Worm (Caenorhabditis elegans): ENCODE data around the gene B0361.14.

The B0361.14 gene

ce11 chrIII:7300169-7300568 is 838 bp upstream of the B0361.14 start (continued):
- TF ChIP-seq ceh-63 (GFP tag; optimal IDR thresholded peaks at IDR 0.05) (no peak), lin-13 (GFP tag; optimal IDR thresholded peaks at IDR 0.05) (peak; percentile 31), sptf-1 (tag; optimal IDR thresholded peaks at IDR 0.05) (no peak), fkh-8 (tag; optimal IDR thresholded peaks at IDR 0.05) (no peak), lin-39 (tag; optimal IDR thresholded peaks at IDR 0.05) (no peak), mdl-1 (tag; optimal IDR thresholded peaks at IDR 0.05) (peak in 1 of 2 experiments; percentile 53), hpl-2 (GFP tag; optimal IDR thresholded peaks at IDR 0.05) (no peak), hlh-4 (tag; optimal IDR thresholded peaks at IDR 0.05) (no peak), skn-1 (tag; optimal IDR thresholded peaks at IDR 0.05) (no peak), jun-1 (tag; optimal IDR thresholded peaks at IDR 0.05) (no peak), snpc-4 (tag; optimal IDR thresholded peaks at IDR 0.05) (no peak), unc-30 (tag; optimal IDR thresholded peaks at IDR 0.05) (no peak), pqm-1 (tag; optimal IDR thresholded peaks at IDR 0.05) (no peak), C16A3.4 (tag; optimal IDR thresholded peaks at IDR 0.05) (peak; percentile 69), nhr-47 (tag; optimal IDR thresholded peaks at IDR 0.05) (peak; percentile 54), lsy-2 (tag; optimal IDR thresholded peaks at IDR 0.05) (peak; percentile 50 to 72), zag-1 (tag; optimal IDR thresholded peaks at IDR 0.05) (no peak), egl-27 (tag; optimal IDR thresholded peaks at IDR 0.05) (no peak), nhr-84 (tag; optimal IDR thresholded peaks at IDR 0.05) (no peak), nhr-11 (tag; optimal IDR thresholded peaks at IDR 0.05) (no peak), isw-1 (GFP tag; IDR thresholded peaks at IDR 0.05) (no peak), nhr-90 (tag; optimal IDR thresholded peaks at IDR 0.05; ENCODE audit: poor library complexity) (peak; percentile 84), pax-3 (tag; optimal IDR thresholded peaks at IDR 0.05) (no peak), unc-130 (tag; optimal IDR thresholded peaks at IDR 0.05) (no peak)

DNA sequence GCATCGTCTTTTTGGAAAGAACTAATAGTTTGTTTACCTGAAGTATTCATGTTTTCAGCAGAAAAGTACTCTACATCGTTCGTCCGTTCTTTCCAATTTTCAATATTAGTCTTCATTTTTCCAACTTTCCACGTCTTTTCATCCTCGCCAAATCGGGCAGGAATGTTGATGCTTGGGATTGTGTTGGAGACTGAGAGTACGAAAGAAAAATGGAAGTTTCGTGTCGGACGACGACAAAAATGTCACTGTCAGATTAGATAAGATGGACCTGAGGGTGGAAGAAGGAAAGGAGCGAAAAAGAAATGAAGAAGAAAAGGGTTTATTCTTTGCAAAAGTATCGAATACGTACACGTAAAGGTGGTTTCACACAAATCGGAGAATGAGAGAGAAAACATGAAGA is 1.3 kb downstream of the B0361.14 start:
- TF ChIP-seq egl-27 (tag; optimal IDR thresholded peaks at IDR 0.05) (no peak), unc-62 (GFP tag; optimal IDR thresholded peaks at IDR 0.05) (no peak), nhr-12 (tag; optimal IDR thresholded peaks at IDR 0.05) (no peak), lsy-2 (tag; optimal IDR thresholded peaks at IDR 0.05) (peak; percentile 2 to 32), aha-1 (tag; optimal IDR thresholded peaks at IDR 0.05) (no peak), mep-1 (tag; optimal IDR thresholded peaks at IDR 0.05) (no peak), vab-15 (tag; optimal IDR thresholded peaks at IDR 0.05) (no peak), aly-2 (tag; optimal IDR thresholded peaks at IDR 0.05) (no peak), ama-1 (optimal IDR thresholded peaks at IDR 0.05) (no peak), blmp-1 (tag; optimal IDR thresholded peaks at IDR 0.05) (peak; percentile 81), lin-39 (tag; optimal IDR thresholded peaks at IDR 0.05) (no peak), snu-23 (GFP tag; optimal IDR thresholded peaks at IDR 0.05) (peak; percentile 14), nhr-19 (GFP tag; conservative IDR thresholded peaks at IDR 0.05) (no peak), elt-3 (tag; optimal IDR thresholded peaks at IDR 0.05) (peak in 4 of 6 experiments; percentile 17 to 89 (median 46)), F16B12.6 (tag; optimal IDR thresholded peaks at IDR 0.05) (no peak), C34B4.2 (tag; optimal IDR thresholded peaks at IDR 0.05) (no peak), ces-1 (GFP tag; optimal IDR thresholded peaks at IDR 0.05) (no peak), efl-1 (optimal IDR thresholded peaks at IDR 0.05) (no peak), efl-1 (GFP tag; optimal IDR thresholded peaks at IDR 0.05 in 1 of 2) (peak in 1 of 2 experiments; percentile 85), nhr-47 (tag; optimal IDR thresholded peaks at IDR 0.05) (no peak), lin-14 (GFP tag; optimal IDR thresholded peaks at IDR 0.05) (peak; percentile 54), grh-1 (GFP tag; IDR thresholded peaks at IDR 0.05) (no peak), unc-98 (GFP tag; IDR thresholded peaks at IDR 0.05) (no peak), nhr-71 (tag; optimal IDR thresholded peaks at IDR 0.05) (peak; percentile 10), ztf-4 (tag; optimal IDR thresholded peaks at IDR 0.05) (no peak), skn-1 (tag; optimal IDR thresholded peaks at IDR 0.05) (no peak), egl-13 (tag; optimal IDR thresholded peaks at IDR 0.05) (no peak), nhr-77 (tag; optimal IDR thresholded peaks at IDR 0.05) (no peak), ets-5 (GFP tag; IDR thresholded peaks at IDR 0.05) (no peak), ceh-8 (GFP tag; optimal IDR thresholded peaks at IDR 0.05) (no peak), unc-130 (tag; optimal IDR thresholded peaks at IDR 0.05) (no peak), fkh-8 (tag; optimal IDR thresholded peaks at IDR 0.05) (no peak), lir-3 (tag; optimal IDR thresholded peaks at IDR 0.05; ENCODE audit: poor library complexity) (no peak), ceh-63 (GFP tag; optimal IDR thresholded peaks at IDR 0.05) (no peak), efl-3 (GFP tag; optimal IDR thresholded peaks at IDR 0.05) (no peak), nhr-85 (tag) (peak; percentile 80), elt-2 (tag; optimal IDR thresholded peaks at IDR 0.05) (no peak)

All from whole organism, L1 larva.